Fruit fly (Drosophila melanogaster) whole organism, adult: ENCODE results near the gene CCT1.

ENCODE experiments used
- CG12768 ChIP-seq: fragments of 200-800 bp; sonication (Bioruptor generic); optimal IDR thresholded peaks from 2 replicates; lab custom pipeline; 2017; ENCODE audit warnings: missing biosample characterization, missing genetic modification characterization, mild to moderate bottlenecking, moderate library complexity, missing genetic modification reagents
- cic ChIP-seq: fragments of 200-800 bp; sonication (Bioruptor generic); optimal IDR thresholded peaks from 2 replicates; lab custom pipeline; 2017; ENCODE audit warnings: missing biosample characterization, mild to moderate bottlenecking, missing genetic modification characterization, moderate library complexity
- kay ChIP-seq: fragments of 200-800 bp; sonication (Bioruptor generic); peaks from one replicate; lab custom pipeline; 2016; ENCODE audit warnings: missing biosample characterization, missing genetic modification characterization, borderline replicate concordance

- TF ChIP-seq kay (GFP tag; lab: Kevin White, UChicago) (no peak), CG12768 (GFP tag; lab: Kevin White, UChicago) (no peak), cic (GFP tag; lab: Kevin White, UChicago) (no peak)
Measured at dm6 chr3R:22488855-22489254, 2.4 kb downstream of the CCT1 start, which contains the start of gene CG5376.
